Fruit fly (Drosophila melanogaster): Measurements from ENCODE around the gene CG10435.

DNA sequence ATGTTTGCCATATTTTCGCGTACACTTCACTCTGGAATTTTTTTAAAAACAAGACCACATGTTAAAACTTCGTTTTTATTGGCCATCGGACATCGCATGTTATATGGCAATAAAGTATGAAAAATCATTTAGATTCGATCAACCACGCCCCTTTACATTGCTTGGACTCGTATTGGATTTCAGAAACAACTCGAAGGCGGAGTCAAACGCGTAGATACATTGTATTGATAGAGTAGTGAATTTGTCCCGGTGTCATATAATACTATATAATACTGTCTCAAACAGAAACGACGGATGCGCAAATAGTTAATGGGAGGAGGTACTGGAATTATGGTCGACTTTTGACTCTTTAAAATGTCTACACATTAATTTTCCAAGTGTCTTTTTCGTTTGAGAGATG is 51.7 kb downstream of the CG10435 start:
- TF ChIP-seq CG3919 (GFP tag; optimal IDR thresholded peaks at IDR 0.05) (no peak), fd85E (GFP tag; optimal IDR thresholded peaks at IDR 0.05) (no peak), CG6276 (GFP tag; optimal IDR thresholded peaks at IDR 0.05) (no peak), esn (GFP tag; optimal IDR thresholded peaks at IDR 0.05) (no peak)

Measured in whole organism, prepupa.